Fruit fly (Drosophila melanogaster) S2 (cell line): ENCODE results near the gene pelo.

Experiments
- CG8478 ChIP-seq: fragments of >200 bp; optimal IDR thresholded peaks from 2 replicates; lab custom pipeline; 2018
- CTCF ChIP-seq, 2 experiments: fragments of >200 bp; optimal IDR thresholded peaks; 2 replicates each; lab custom pipeline; 2018

Gene pelo

DNA sequence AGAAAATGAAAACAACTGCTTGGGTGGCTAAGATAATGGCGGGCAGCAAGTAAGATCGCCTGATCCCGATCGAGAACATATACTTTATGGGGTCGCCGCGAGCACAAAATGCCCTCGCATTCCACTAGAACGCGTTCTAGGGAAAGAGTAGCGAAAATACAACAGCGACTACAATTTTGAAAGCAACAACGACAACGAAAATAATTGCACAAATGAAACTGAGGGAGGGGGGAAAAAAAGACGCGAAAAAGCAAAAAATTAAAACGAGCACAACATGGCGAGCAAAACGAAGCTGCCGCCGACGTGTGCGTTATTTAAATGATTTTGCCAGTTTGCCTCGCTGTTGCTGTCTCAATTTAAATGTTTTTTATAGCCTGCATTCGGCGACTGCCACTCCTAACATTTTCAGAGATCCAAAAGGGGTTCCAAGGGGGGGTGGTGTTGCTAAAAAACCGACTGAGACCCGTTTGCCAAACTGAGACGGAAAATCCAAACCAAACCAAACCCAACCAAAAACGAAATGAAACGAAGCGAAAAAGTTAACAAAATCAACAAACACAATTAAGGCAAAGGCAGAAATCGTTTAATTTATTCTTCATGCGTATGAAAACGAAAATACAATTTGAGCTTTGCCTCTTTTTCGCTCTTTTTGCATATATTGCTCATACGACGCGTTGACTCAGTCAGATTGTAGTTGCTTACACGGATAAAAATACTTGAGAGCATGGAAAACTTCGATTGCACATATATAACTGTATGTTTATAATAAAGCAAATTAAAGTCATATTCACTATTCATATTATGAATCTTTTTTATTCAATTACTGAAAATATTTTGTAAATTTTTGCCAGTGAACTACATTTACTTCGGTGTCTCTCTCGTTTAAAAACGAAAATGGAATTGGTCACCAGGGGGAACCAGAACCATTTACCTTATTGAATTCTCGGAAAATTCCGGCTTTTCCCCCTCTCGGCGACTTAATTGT, 8.0 kb upstream of the pelo start:
- TF ChIP-seq CG8478 = no peak
- TF ChIP-seq CTCF (optimal IDR thresholded peaks at IDR 0.05; lab: Kevin White, UChicago) = no peak

DNA sequence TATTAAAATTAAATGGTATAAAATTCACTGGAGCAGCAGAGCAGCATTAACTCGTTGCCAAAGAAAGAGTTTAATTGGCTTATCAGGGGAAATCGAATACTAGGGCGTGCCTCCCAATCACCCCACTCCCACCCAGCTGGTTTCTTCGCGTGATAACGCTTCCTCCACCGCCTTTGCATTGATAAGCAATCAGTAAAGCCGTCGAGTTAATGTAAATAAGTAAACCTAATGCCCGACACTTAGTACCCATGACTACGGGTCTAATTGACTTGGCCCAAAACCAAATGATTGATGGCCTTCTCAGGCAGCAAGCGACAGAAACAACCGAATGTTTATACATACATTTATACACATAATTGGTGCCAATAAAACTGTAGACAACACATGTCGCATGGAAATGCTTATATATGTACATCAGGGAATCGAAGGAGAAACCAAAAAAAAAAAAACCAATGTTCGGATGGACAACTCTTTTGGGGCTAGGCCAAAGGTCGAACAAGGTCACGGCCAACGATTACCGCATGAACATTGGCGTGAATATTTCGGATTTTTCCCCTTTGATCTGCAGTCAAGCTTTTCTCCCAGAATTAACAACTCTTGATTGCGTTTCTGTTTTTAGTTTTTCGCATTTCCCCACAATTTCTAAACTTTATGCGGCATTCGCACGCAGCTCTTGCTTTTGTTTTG, 6.5 kb upstream of the pelo start:
- TF ChIP-seq CTCF (optimal IDR thresholded peaks at IDR 0.05; lab: Kevin White, UChicago) = no peak
- TF ChIP-seq CG8478 = no peak

DNA sequence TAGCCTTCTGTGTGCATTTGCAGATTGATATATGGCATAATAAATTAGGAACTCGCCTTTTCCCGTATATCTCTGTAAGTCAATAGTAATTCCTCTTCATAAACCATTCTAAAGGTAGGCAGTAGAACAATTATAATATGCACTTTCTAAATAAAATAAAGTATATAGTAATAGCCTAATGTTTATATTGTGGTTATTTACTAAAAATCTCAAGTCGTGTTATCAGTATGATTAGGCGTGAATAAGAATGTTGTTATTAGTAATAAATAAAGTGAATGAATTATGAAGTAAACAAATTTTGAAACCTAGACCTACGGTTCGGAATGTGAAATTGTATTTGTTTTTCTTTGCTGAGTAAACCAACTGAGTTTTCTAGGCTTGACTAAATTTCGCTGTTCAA, 4.9 kb upstream of the pelo start:
- TF ChIP-seq CG8478 (no peak), CTCF (optimal IDR thresholded peaks at IDR 0.05; lab: Kevin White, UChicago) (no peak)

DNA sequence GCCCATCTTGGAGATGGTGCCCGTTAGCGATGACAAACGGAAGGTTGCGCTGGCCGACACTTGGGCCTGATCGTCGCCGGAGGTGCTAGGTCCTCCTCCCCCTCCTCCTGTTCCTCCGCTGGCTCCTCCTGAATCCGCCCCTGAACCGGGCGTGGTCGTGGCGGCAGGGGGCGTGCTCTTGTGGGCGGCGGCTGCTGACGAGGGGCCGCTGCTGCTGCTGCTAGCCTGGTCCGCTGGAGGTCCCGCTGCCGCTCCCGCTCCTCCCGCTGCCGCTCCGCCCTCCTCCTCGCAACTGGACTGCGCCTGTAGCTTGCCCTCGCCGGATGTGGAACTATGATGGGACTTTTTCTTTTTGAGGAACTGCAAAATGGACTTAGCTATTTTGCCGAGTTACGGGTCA, 3.0 kb upstream of the pelo start:
- TF ChIP-seq CTCF (optimal IDR thresholded peaks at IDR 0.05; lab: Kevin White, UChicago) (no peak), CG8478 (no peak)

DNA sequence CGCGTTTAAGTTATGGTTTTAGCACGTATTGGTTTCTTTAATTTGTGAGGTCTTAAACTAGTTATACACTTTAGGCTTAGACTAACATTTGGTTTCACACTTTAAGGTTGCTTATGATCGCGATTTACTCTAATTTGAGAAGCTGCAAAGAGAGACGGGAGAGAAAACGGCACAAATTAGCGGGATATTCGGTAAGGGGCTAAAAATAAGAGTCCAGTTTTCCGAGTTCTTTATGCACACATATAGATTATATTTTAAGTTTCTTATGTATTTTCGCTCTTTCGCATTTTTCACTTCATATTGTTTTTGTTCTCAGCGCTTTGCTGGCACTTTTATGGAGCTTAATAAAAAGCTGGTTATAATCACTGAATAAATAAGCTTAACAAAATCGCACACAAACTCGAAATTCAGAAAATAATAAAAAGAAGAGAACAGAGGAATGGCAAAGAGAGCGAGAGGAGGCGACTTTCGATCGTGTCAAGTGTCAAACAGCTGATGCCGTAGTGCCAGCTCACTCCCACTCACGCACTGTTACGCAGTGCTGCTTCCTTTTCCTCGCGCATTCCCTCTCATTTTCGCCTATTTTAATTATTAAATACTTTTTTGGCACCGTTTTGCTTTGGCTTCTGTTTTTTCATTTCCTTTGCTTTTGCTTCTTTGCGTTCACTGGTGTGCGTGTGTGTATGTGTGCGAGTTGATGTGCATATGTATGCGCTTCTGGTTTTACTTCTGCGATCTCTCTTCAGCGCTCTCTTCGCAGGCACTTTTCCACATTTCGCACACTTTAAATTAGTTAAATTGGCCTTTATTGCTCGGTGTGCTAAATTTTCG, 2.3 kb upstream of the pelo start:
- TF ChIP-seq CG8478 = peak; percentile 3
- no peak for TF ChIP-seq CTCF (optimal IDR thresholded peaks at IDR 0.05; lab: Kevin White, UChicago)

DNA sequence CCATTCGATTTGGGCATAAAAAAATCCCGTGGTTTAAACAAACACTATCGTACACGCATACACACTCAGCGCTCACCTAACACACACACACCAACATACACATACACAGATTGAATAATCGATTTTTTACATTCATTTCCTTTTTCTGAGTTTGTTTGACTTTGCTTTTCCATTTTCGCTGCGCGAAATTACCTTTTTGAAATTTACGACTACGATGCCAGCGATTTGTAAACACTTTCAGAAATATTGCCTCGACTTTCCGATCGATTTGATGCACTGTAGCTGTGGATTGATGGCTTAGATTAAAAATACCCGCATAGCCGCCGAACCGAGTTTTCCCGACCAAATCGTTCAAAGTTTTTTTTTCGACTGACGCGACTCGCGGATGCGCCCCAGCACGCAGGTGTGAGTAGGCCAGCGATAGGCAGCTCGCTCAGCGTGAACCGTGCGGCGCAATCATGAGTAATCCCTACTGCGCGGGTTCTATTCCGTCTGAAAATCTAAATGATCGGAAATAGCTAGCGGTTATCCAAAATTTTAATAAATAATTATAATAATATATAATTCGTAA, 1.6 kb upstream of the pelo start, which contains the start of gene Pka-C1:
Gene Pka-C1 (minus strand): TSS at position 375 of the 571 bp plus-strand sequence.
- TF ChIP-seq CTCF (optimal IDR thresholded peaks at IDR 0.05; lab: Kevin White, UChicago) (peak in 1 of 2 experiments; percentile 17), CG8478 (no peak)

DNA sequence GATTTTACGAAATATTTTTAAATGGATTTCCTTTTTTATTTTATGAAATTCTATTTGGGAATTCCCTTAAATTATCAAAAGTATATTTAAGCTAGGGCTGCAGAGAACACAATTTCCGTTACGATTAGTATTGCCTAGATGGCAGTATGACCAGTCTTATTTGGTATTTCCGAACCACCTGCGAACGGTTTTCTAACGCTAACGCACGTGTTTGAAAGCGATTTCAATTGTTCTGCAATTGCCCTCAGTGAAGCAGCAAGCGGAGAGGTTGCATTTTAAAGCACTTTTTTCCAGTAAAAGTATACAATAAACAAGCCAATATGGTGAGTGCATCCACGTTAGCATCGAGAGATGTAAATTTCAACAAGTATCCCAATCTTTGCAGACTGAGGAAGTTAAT, 995 bp upstream of the pelo start, which contains the start of gene hoip:
Gene hoip (plus strand): TSS at position 177 of the 400 bp plus-strand sequence.
- no peak for TF ChIP-seq CG8478
- no peak for TF ChIP-seq CTCF (optimal IDR thresholded peaks at IDR 0.05; lab: Kevin White, UChicago)

DNA sequence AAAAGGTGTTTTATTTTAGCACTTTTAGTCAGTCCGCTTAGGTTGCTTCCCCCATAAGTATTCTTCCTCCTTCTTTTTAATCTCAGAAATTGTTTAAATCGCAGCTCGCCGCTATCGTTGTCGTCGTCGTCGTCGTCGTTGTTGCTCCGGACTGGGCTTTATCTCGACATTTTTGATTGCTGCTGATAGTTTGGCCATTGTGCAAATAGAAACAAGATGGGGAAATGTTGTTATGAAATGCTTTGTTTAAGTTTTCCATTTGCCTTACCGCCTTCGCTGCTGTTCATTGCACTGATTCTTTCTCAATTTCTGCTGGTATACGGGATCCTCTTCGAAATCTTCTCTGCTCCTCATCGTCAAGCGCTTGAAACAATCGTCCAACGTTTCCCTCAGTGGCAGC, 2.4 kb downstream of the pelo start:
- no peak for TF ChIP-seq CTCF (optimal IDR thresholded peaks at IDR 0.05; lab: Kevin White, UChicago)
- TF ChIP-seq CG8478 = no peak

DNA sequence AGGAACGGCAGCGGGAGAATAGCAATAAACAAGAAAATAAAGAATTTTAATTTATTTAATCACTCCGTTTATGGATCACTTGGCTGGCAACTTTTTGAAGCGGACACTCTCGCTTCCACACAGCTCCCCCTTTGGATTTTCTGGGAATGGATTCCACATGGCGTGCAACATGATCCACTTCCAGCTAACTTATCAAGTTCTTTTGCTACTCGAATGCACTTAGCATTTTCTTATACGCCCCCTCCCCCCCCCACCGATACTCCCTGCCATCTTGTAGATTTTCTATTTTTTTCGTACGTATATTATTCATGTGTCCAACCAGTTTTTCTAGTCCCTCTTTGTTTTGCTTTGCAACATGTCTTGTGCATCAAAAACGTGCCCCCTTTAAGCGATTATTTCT, 3.7 kb downstream of the pelo start:
- TF ChIP-seq CTCF (optimal IDR thresholded peaks at IDR 0.05; lab: Kevin White, UChicago) = no peak

DNA sequence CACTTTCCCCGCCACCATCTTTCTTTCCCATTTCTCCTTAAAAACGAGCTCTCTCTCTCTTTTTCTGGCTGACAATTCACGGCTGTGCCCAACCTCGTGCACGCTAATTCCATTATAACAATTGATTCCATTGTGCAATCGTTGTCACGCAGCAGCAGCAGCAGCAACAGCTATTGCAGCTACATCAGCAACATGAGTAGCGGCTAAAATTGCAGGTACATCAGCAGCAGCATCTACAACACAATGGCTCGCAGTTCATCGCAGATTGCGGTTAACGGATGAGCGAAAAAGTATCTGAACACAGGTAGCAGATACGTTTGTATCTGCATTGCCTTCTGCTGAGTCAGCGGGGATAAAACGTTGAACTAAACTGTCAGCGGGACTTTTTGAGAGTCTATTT, 4.7 kb downstream of the pelo start:
- TF ChIP-seq CG8478 (no peak), CTCF (optimal IDR thresholded peaks at IDR 0.05; lab: Kevin White, UChicago) (no peak)

DNA sequence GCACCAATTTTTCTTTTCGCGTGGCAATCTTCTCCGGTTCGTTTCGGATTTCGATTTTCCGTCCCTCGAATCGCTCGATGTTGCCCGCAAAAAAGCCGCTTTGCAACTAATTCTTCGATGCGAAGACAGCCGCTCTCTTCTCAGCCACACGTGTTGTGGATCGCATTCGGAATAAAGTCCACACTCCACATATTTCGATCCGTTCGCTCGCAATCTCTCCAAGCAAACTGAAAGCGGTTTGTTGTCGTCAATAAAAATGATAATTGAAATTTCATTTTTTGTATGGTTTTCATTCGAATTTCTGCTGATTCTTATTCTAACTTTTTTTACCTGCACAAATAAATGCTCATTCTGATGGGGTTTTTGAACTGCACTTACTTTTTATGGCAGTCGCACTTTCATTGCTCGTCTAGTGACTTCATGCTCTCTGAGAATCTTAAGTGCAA, 5.3 kb downstream of the pelo start, which contains the start of gene CG31710:
Gene CG31710 (minus strand): TSS at position 83 of the 446 bp plus-strand sequence.
- TF ChIP-seq CTCF (optimal IDR thresholded peaks at IDR 0.05; lab: Kevin White, UChicago) = no peak
- TF ChIP-seq CG8478 = no peak

DNA sequence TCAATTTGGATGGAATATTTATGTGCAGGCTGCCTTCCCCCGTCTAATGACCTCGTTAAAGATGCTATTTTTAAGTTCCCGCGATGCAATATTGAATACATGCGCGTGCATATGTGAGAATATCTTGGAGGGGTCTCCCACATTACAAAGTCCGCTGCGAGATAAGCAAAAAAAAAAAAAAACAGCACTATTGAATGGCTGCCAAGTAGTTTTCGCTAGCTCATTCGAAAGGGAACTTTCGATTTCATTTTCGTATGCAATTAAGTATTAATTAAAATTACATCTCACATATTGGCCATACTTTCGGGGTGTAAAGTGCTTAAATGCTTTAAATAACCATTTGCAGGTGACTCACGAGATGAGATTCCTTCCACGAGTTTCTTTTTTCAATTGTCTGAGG, 6.5 kb downstream of the pelo start:
- TF ChIP-seq CG8478 (no peak), CTCF (optimal IDR thresholded peaks at IDR 0.05; lab: Kevin White, UChicago) (no peak)

DNA sequence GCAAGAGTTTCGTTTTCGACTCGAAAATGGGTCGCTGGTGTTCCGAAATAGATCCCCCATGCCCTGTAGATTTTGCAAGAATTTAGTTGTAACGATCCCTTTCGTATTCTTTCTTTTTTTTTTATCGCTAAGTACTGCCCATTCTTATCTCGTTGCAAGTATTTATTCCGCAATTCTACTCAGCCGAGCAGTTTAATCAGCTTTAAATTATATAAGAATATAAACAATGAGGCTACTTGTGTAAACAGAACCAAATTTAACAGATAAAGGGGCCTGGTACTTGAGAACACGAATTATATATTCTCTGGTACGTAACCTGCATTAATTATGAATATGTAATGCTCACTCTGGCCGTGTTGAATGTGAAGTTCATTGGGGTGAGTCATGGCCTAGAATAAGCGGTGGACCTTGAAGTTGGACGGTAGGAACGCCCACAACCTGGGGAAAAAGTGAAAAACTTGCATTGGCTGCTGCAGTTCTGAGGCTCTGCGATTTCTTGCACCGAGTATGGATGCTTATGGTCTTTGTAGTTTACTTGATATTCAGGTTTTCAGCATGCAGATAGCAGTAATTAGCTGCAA, 7.0 kb downstream of the pelo start:
- TF ChIP-seq CG8478 = no peak
- TF ChIP-seq CTCF (optimal IDR thresholded peaks at IDR 0.05; lab: Kevin White, UChicago) = no peak

DNA sequence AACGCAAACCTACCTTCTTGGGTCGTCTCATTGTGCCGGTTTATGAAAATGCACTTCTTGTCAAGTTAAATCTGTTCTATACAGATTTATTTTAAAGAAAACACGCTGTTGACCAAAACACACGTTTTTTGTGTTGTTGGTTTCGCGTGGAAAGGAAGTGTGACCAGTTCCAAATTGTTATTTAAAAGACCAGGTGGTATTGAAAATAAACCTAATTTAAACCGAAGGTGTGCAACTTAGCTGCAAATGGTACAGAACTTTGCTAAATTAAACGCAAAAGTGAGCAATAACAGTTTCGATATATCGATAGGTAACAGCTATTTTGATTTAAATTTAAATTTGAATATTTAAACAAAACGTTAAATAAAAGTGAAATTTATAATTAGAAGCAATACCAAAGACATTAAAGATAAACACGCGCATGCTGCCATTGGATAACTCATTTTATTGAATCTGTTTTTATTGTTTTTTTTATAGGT, 10.5 kb downstream of the pelo start, which contains the start of gene CG4364:
Gene CG4364 (minus strand): TSS at position 165 of the 479 bp plus-strand sequence.
- TF ChIP-seq CG8478 = no peak
- TF ChIP-seq CTCF (optimal IDR thresholded peaks at IDR 0.05; lab: Kevin White, UChicago) = peak; percentile 26 to 49
